Fruit fly (Drosophila melanogaster) whole organism, prepupa: ENCODE data around the gene Syx4.

Experiments
- Blimp-1 ChIP-seq: fragments of 200-800 bp; sonication (Bioruptor generic); optimal IDR thresholded peaks from 3 replicates; lab custom pipeline; 2017; ENCODE audit warnings: missing biosample characterization, missing genetic modification characterization, mild to moderate bottlenecking, moderate library complexity, missing genetic modification reagents
- CG11294 ChIP-seq: fragments of 200-800 bp; sonication (Bioruptor generic); IDR thresholded peaks from 2 replicates; pipeline ENCODE4 v1.3.6; 2022; ENCODE audit warnings: missing biosample characterization, missing genetic modification characterization
- CG11762 ChIP-seq: fragments of 200-800 bp; sonication (Bioruptor generic); optimal IDR thresholded peaks from 3 replicates; lab custom pipeline; 2016; ENCODE audit warnings: missing biosample characterization, missing genetic modification characterization; ENCODE audit not compliant: insufficient read depth
- CG11902 ChIP-seq: fragments of 200-800 bp; sonication (Bioruptor generic); optimal IDR thresholded peaks from 3 replicates; lab custom pipeline; 2016; ENCODE audit warnings: missing biosample characterization, missing genetic modification characterization
- CG1621 ChIP-seq: fragments of 200-800 bp; sonication (Bioruptor generic); optimal IDR thresholded peaks from 3 replicates; lab custom pipeline; 2018; ENCODE audit warnings: missing biosample characterization, mild to moderate bottlenecking, missing genetic modification characterization
- CG16779 ChIP-seq: fragments of 200-800 bp; sonication (Bioruptor generic); optimal IDR thresholded peaks from 3 replicates; lab custom pipeline; 2017; ENCODE audit warnings: missing biosample characterization, mild to moderate bottlenecking, missing genetic modification characterization
- CG3032 ChIP-seq: fragments of 200-800 bp; optimal IDR thresholded peaks from 2 replicates; lab custom pipeline; 2019; ENCODE audit warnings: missing biosample characterization, mild to moderate bottlenecking, missing genetic modification characterization, moderate library complexity
- CG31627 ChIP-seq: fragments of 200-800 bp; sonication (Bioruptor generic); optimal IDR thresholded peaks from 3 replicates; lab custom pipeline; 2016; ENCODE audit warnings: missing biosample characterization, missing genetic modification characterization
- CG32006 ChIP-seq: fragments of 200-800 bp; sonication (Bioruptor generic); optimal IDR thresholded peaks from 3 replicates; lab custom pipeline; 2017; ENCODE audit warnings: missing biosample characterization, mild to moderate bottlenecking, missing genetic modification characterization
- CG3919 ChIP-seq: fragments of 200-800 bp; sonication (Bioruptor generic); optimal IDR thresholded peaks from 3 replicates; lab custom pipeline; 2016; ENCODE audit warnings: missing biosample characterization, missing genetic modification characterization
- CG6163 ChIP-seq: fragments of 200-800 bp; sonication (Bioruptor generic); IDR thresholded peaks from 3 replicates; pipeline ENCODE4 v1.3.6; 2022; ENCODE audit warnings: missing biosample characterization, missing genetic modification characterization
- CG6276 ChIP-seq: fragments of 200-800 bp; sonication (Bioruptor generic); optimal IDR thresholded peaks from 2 replicates; lab custom pipeline; 2017; ENCODE audit warnings: missing biosample characterization, mild to moderate bottlenecking, missing genetic modification characterization
- CG6792 ChIP-seq: fragments of 200-800 bp; sonication (Bioruptor generic); optimal IDR thresholded peaks from 3 replicates; lab custom pipeline; 2016; ENCODE audit warnings: missing biosample characterization, missing genetic modification characterization
- CG6854 ChIP-seq: fragments of 200-800 bp; sonication (Bioruptor generic); optimal IDR thresholded peaks from 2 replicates; lab custom pipeline; 2017; ENCODE audit warnings: missing biosample characterization, mild to moderate bottlenecking, missing genetic modification characterization
- CG7368 ChIP-seq: fragments of 200-800 bp; sonication (Bioruptor generic); optimal IDR thresholded peaks from 3 replicates; lab custom pipeline; 2016; ENCODE audit warnings: missing biosample characterization, missing genetic modification characterization
- CG8119 ChIP-seq: fragments of 200-800 bp; sonication (Bioruptor generic); IDR thresholded peaks from 3 replicates; pipeline ENCODE4 v1.3.6; 2022; ENCODE audit warnings: missing biosample characterization, missing genetic modification characterization
- CG9139 ChIP-seq: fragments of 200-800 bp; sonication (Bioruptor generic); optimal IDR thresholded peaks from 3 replicates; lab custom pipeline; 2017; ENCODE audit warnings: missing biosample characterization, mild to moderate bottlenecking, missing genetic modification characterization
- Eip75B ChIP-seq: fragments of 200-800 bp; sonication (Bioruptor generic); optimal IDR thresholded peaks from 3 replicates; lab custom pipeline; 2016; ENCODE audit warnings: missing biosample characterization, missing genetic modification characterization
- Eip93F ChIP-seq: fragments of 200-800 bp; sonication (Bioruptor generic); optimal IDR thresholded peaks from 2 replicates; lab custom pipeline; 2016; ENCODE audit warnings: missing biosample characterization, mild to moderate bottlenecking, missing genetic modification characterization
- Ets21C ChIP-seq: fragments of 200-800 bp; sonication (Bioruptor generic); optimal IDR thresholded peaks from 3 replicates; lab custom pipeline; 2016; ENCODE audit warnings: missing biosample characterization, missing genetic modification characterization
- Gug ChIP-seq: fragments of 200-800 bp; sonication (Bioruptor generic); IDR thresholded peaks from 2 replicates; pipeline ENCODE4 v1.3.6; 2022; ENCODE audit warnings: missing biosample characterization, missing genetic modification characterization
- Hr39 ChIP-seq: fragments of 200-800 bp; sonication (Bioruptor generic); optimal IDR thresholded peaks from 2 replicates; lab custom pipeline; 2016; ENCODE audit warnings: missing biosample characterization, missing genetic modification characterization
- Hr4 ChIP-seq: fragments of 200-800 bp; sonication (Bioruptor generic); optimal IDR thresholded peaks from 3 replicates; lab custom pipeline; 2016; ENCODE audit warnings: missing biosample characterization, missing genetic modification characterization
- Met ChIP-seq: fragments of 200-800 bp; sonication (Bioruptor generic); optimal IDR thresholded peaks from 3 replicates; lab custom pipeline; 2016; ENCODE audit warnings: missing biosample characterization, missing genetic modification characterization
- OdsH ChIP-seq: fragments of 200-800 bp; sonication (Bioruptor generic); optimal IDR thresholded peaks from 3 replicates; lab custom pipeline; 2016; ENCODE audit warnings: missing biosample characterization, missing genetic modification characterization
- Smox ChIP-seq: fragments of 200-800 bp; sonication (Bioruptor generic); optimal IDR thresholded peaks from 3 replicates; lab custom pipeline; 2016; ENCODE audit warnings: missing biosample characterization, missing genetic modification characterization
- Sox14 ChIP-seq: fragments of 200-800 bp; sonication (Bioruptor generic); optimal IDR thresholded peaks from 3 replicates; lab custom pipeline; 2016; ENCODE audit warnings: missing biosample characterization, missing genetic modification characterization
- Sox15 ChIP-seq: fragments of 200-800 bp; sonication (Bioruptor generic); optimal IDR thresholded peaks from 3 replicates; lab custom pipeline; 2016; ENCODE audit warnings: missing biosample characterization, missing genetic modification characterization
- achi ChIP-seq: fragments of 200-800 bp; sonication (Bioruptor generic); optimal IDR thresholded peaks from 3 replicates; lab custom pipeline; 2016; ENCODE audit warnings: missing biosample characterization, missing genetic modification characterization
- acj6 ChIP-seq: fragments of 200-800 bp; sonication (Bioruptor generic); optimal IDR thresholded peaks from 3 replicates; lab custom pipeline; 2016; ENCODE audit warnings: missing biosample characterization, missing genetic modification characterization
- cyc ChIP-seq: fragments of 200-800 bp; sonication (Bioruptor generic); optimal IDR thresholded peaks from 3 replicates; lab custom pipeline; 2016; ENCODE audit warnings: missing biosample characterization, missing genetic modification characterization
- fd59A ChIP-seq: fragments of 200-800 bp; sonication (Bioruptor generic); optimal IDR thresholded peaks from 2 replicates; lab custom pipeline; 2017; ENCODE audit warnings: missing biosample characterization, mild to moderate bottlenecking, missing genetic modification characterization, missing genetic modification reagents
- fd85E ChIP-seq: fragments of 200-800 bp; sonication (Bioruptor generic); optimal IDR thresholded peaks from 3 replicates; lab custom pipeline; 2016; ENCODE audit warnings: missing biosample characterization, missing genetic modification characterization
- fkh ChIP-seq: fragments of 200-800 bp; sonication (Bioruptor generic); optimal IDR thresholded peaks from 3 replicates; lab custom pipeline; 2017; ENCODE audit warnings: missing biosample characterization, mild to moderate bottlenecking, missing genetic modification characterization, moderate library complexity
- lz ChIP-seq: fragments of 200-800 bp; sonication (Bioruptor generic); optimal IDR thresholded peaks from 3 replicates; lab custom pipeline; 2016; ENCODE audit warnings: missing biosample characterization, missing genetic modification characterization
- pdm3 ChIP-seq: fragments of 200-800 bp; sonication (Bioruptor generic); optimal IDR thresholded peaks from 3 replicates; lab custom pipeline; 2016; ENCODE audit warnings: missing biosample characterization, missing genetic modification characterization
- salr ChIP-seq, 2 experiments: fragments of 200-800 bp; sonication (Bioruptor generic); optimal IDR thresholded peaks; 3 replicates each; lab custom pipeline; 2016 to 2018; ENCODE audit warnings: missing biosample characterization in 2 of 2, missing genetic modification characterization in 2 of 2, mild to moderate bottlenecking in 1 of 2
- spab ChIP-seq: fragments of 200-800 bp; sonication (Bioruptor generic); optimal IDR thresholded peaks from 2 replicates; lab custom pipeline; 2017; ENCODE audit warnings: missing biosample characterization, mild to moderate bottlenecking, missing genetic modification characterization, missing genetic modification reagents
- ss ChIP-seq, 2 experiments: fragments of 200-800 bp; sonication (Bioruptor generic); optimal IDR thresholded peaks; 2 replicates in 1 of 2; 3 replicates in 1 of 2; lab custom pipeline; 2017 to 2018; ENCODE audit warnings: mild to moderate bottlenecking in 2 of 2, missing biosample characterization in 2 of 2, missing genetic modification characterization in 2 of 2, moderate library complexity in 1 of 2
- svp ChIP-seq: fragments of 200-800 bp; sonication (Bioruptor generic); peaks from one replicate; lab custom pipeline; 2016; ENCODE audit warnings: missing biosample characterization, missing genetic modification characterization
- topi ChIP-seq: fragments of 200-800 bp; sonication (Bioruptor generic); optimal IDR thresholded peaks from 3 replicates; lab custom pipeline; 2016; ENCODE audit warnings: missing biosample characterization, missing genetic modification characterization
- vri ChIP-seq: fragments of 200-800 bp; sonication (Bioruptor generic); optimal IDR thresholded peaks from 3 replicates; lab custom pipeline; 2016; ENCODE audit warnings: missing biosample characterization, mild to moderate bottlenecking, missing genetic modification characterization

The Syx4 gene

dm6 chrX:2708156-2708734 lies 35.6 kb downstream of the Syx4 start, which contains the start of gene CG2681 (continued):
- no peak for TF ChIP-seq CG11902
- TF ChIP-seq CG16779 (tag; lab: Kevin White, UChicago) = no peak
- no peak for TF ChIP-seq fd85E (GFP tag; lab: Kevin White, UChicago)
- TF ChIP-seq svp = no peak
- no peak for TF ChIP-seq CG32006 (GFP tag; lab: Kevin White, UChicago)
- TF ChIP-seq OdsH = no peak
- TF ChIP-seq fd59A (GFP tag; lab: Kevin White, UChicago) = no peak
- no peak for TF ChIP-seq CG8119 (GFP tag; lab: Robert Waterston, UW)
- TF ChIP-seq CG11762 (GFP tag; lab: Kevin White, UChicago) = no peak
- TF ChIP-seq Ets21C (GFP tag; lab: Kevin White, UChicago) = no peak
- TF ChIP-seq Smox (GFP tag; lab: Kevin White, UChicago) = no peak
- TF ChIP-seq CG1621 = no peak
- TF ChIP-seq CG6276 (GFP tag; lab: Kevin White, UChicago) = no peak
- peak; percentile 34 for TF ChIP-seq Sox14 (GFP tag; lab: Kevin White, UChicago)
- TF ChIP-seq CG7368 (GFP tag; lab: Kevin White, UChicago) = peak; percentile 37
- TF ChIP-seq CG6163 = peak; percentile 71
- TF ChIP-seq Blimp-1 (GFP tag; lab: Kevin White, UChicago) = no peak
- no peak for TF ChIP-seq pdm3 (GFP tag; lab: Kevin White, UChicago)
- TF ChIP-seq CG9139 = no peak
- TF ChIP-seq lz (GFP tag; lab: Kevin White, UChicago) = peak; percentile 20
- TF ChIP-seq CG11294 (GFP tag; lab: Robert Waterston, UW) = peak; percentile 46
- peak; percentile 16 for TF ChIP-seq cyc

dm6 chrX:2707377-2708090 lies 36.3 kb downstream of the Syx4 start, which contains the start of gene CG2680:
CG2680 (minus strand) TSS chrX:2707427.
- TF ChIP-seq CG11902 = no peak
- TF ChIP-seq fkh (GFP tag; lab: Kevin White, UChicago) = peak; percentile 39
- peak; percentile 9 for TF ChIP-seq achi (GFP tag; lab: Kevin White, UChicago)

dm6 chrX:2704134-2704773 lies 39.6 kb downstream of the Syx4 start, which contains the start of gene eIF2Bbeta:
eIF2Bbeta (plus strand) TSS chrX:2704571.
- TF ChIP-seq vri (GFP tag; lab: Kevin White, UChicago) = no peak
- TF ChIP-seq CG6276 (GFP tag; lab: Kevin White, UChicago) = no peak
- no peak for TF ChIP-seq acj6 (GFP tag; lab: Kevin White, UChicago)
- TF ChIP-seq ss (GFP tag; optimal IDR thresholded peaks at IDR 0.05; lab: Kevin White, UChicago) = no peak
- no peak for TF ChIP-seq CG6854 (GFP tag; lab: Kevin White, UChicago)
- no peak for TF ChIP-seq topi
- no peak for TF ChIP-seq CG6792 (GFP tag; lab: Kevin White, UChicago)
- peak; percentile 1 for TF ChIP-seq CG31627

dm6 chrX:2703693-2704092 lies 40.2 kb downstream of the Syx4 start, which contains the start of gene Ugalt:
Ugalt (minus strand) TSS chrX:2703852.
- TF ChIP-seq CG16779 (tag; lab: Kevin White, UChicago) (peak; percentile 100), ss (GFP tag; optimal IDR thresholded peaks at IDR 0.05; lab: Kevin White, UChicago) (peak; percentile 100), salr (GFP tag; optimal IDR thresholded peaks at IDR 0.05; lab: Kevin White, UChicago) (peak; percentile 100), CG6854 (GFP tag; lab: Kevin White, UChicago) (peak; percentile 100), Hr39 (GFP tag; lab: Kevin White, UChicago) (peak; percentile 100), OdsH (peak; percentile 100), Smox (GFP tag; lab: Kevin White, UChicago) (peak; percentile 100), CG6276 (GFP tag; lab: Kevin White, UChicago) (peak; percentile 100), Sox15 (GFP tag; lab: Kevin White, UChicago) (peak; percentile 100), CG9139 (peak; percentile 100), spab (GFP tag; lab: Kevin White, UChicago) (peak; percentile 100), CG7368 (GFP tag; lab: Kevin White, UChicago) (peak; percentile 100), CG32006 (GFP tag; lab: Kevin White, UChicago) (peak; percentile 100), fkh (GFP tag; lab: Kevin White, UChicago) (peak; percentile 100), Eip93F (GFP tag; lab: Kevin White, UChicago) (peak; percentile 100), CG3032 (tag; lab: Kevin White, UChicago) (peak; percentile 100), Gug (GFP tag; lab: Robert Waterston, UW) (peak; percentile 100), CG1621 (peak; percentile 100), CG3919 (GFP tag; lab: Kevin White, UChicago) (peak; percentile 100), Eip75B (GFP tag; lab: Kevin White, UChicago) (peak; percentile 100), Met (GFP tag; lab: Kevin White, UChicago) (peak; percentile 100), Hr4 (GFP tag; lab: Kevin White, UChicago) (peak; percentile 100), Ets21C (GFP tag; lab: Kevin White, UChicago) (peak; percentile 100)
